Fruit fly (Drosophila melanogaster): ENCODE measurements around the gene TbCMF46.

TbCMF46 gene

dm6 chr2L:9894193-9894592 lies 30.5 kb downstream of the TbCMF46 start:
- TF ChIP-seq EcR (GFP tag; optimal IDR thresholded peaks at IDR 0.05), result no peak
- TF ChIP-seq usp (GFP tag; optimal IDR thresholded peaks at IDR 0.05), result no peak
- TF ChIP-seq pan (optimal IDR thresholded peaks at IDR 0.05), result no peak
- TF ChIP-seq Dll (optimal IDR thresholded peaks at IDR 0.05), result no peak
- TF ChIP-seq CG8478 (optimal IDR thresholded peaks at IDR 0.05), result no peak
- no peak for TF ChIP-seq psq (optimal IDR thresholded peaks at IDR 0.05)

dm6 chr2L:9893183-9893582 lies 31.5 kb downstream of the TbCMF46 start, which contains the start of gene mtDNA-helicase:
TSS of gene mtDNA-helicase (minus strand) at chr2L:9893446.
- no peak for TF ChIP-seq psq (optimal IDR thresholded peaks at IDR 0.05)
- no peak for TF ChIP-seq pan (optimal IDR thresholded peaks at IDR 0.05)
- no peak for TF ChIP-seq CG8478 (optimal IDR thresholded peaks at IDR 0.05)
- TF ChIP-seq Dll (optimal IDR thresholded peaks at IDR 0.05), result no peak
- no peak for TF ChIP-seq EcR (GFP tag; optimal IDR thresholded peaks at IDR 0.05)
- no peak for TF ChIP-seq usp (GFP tag; optimal IDR thresholded peaks at IDR 0.05)

- TF ChIP-seq CG8478 (optimal IDR thresholded peaks at IDR 0.05) (no peak), usp (GFP tag; optimal IDR thresholded peaks at IDR 0.05) (no peak), pan (optimal IDR thresholded peaks at IDR 0.05) (no peak), Dll (optimal IDR thresholded peaks at IDR 0.05) (no peak), psq (optimal IDR thresholded peaks at IDR 0.05) (no peak), EcR (GFP tag; optimal IDR thresholded peaks at IDR 0.05) (no peak)
These were observed 34.1 kb downstream of the TbCMF46 start, which contains the start of the genes CG34183 and CG4537 for dm6 chr2L:9890576-9890975. TSS of gene CG34183 (minus strand) at chr2L:9890772. TSS of gene CG4537 (plus strand) at chr2L:9890885.

- no peak for TF ChIP-seq psq (optimal IDR thresholded peaks at IDR 0.05)
- TF ChIP-seq usp (GFP tag; optimal IDR thresholded peaks at IDR 0.05), result no peak
- TF ChIP-seq EcR (GFP tag; optimal IDR thresholded peaks at IDR 0.05), result no peak
- TF ChIP-seq pan (optimal IDR thresholded peaks at IDR 0.05), result no peak
- TF ChIP-seq CG8478 (optimal IDR thresholded peaks at IDR 0.05), result no peak
- no peak for TF ChIP-seq Dll (optimal IDR thresholded peaks at IDR 0.05)
These were observed 36.8 kb downstream of the TbCMF46 start, which contains the start of gene Fkbp59 for dm6 chr2L:9887856-9888269. TSS of gene Fkbp59 (plus strand) at chr2L:9888005.

- TF ChIP-seq pan (optimal IDR thresholded peaks at IDR 0.05) (no peak), EcR (GFP tag; optimal IDR thresholded peaks at IDR 0.05) (no peak), psq (optimal IDR thresholded peaks at IDR 0.05) (no peak), usp (GFP tag; optimal IDR thresholded peaks at IDR 0.05) (no peak), CG8478 (optimal IDR thresholded peaks at IDR 0.05) (no peak), Dll (optimal IDR thresholded peaks at IDR 0.05) (no peak)
These were observed 38.6 kb downstream of the TbCMF46 start, which contains the start of gene nAChRalpha6 for dm6 chr2L:9886086-9886485. TSS of gene nAChRalpha6 (minus strand) at chr2L:9886250.

- TF ChIP-seq pan (optimal IDR thresholded peaks at IDR 0.05) (no peak), psq (optimal IDR thresholded peaks at IDR 0.05) (no peak), EcR (GFP tag; optimal IDR thresholded peaks at IDR 0.05) (no peak), Dll (optimal IDR thresholded peaks at IDR 0.05) (no peak), CG8478 (optimal IDR thresholded peaks at IDR 0.05) (no peak), usp (GFP tag; optimal IDR thresholded peaks at IDR 0.05) (no peak)
These were observed 42.2 kb downstream of the TbCMF46 start for dm6 chr2L:9882393-9882971.

All from whole organism.